Fruit fly (Drosophila melanogaster): Measurements from ENCODE around the gene Act5C.

DNA sequence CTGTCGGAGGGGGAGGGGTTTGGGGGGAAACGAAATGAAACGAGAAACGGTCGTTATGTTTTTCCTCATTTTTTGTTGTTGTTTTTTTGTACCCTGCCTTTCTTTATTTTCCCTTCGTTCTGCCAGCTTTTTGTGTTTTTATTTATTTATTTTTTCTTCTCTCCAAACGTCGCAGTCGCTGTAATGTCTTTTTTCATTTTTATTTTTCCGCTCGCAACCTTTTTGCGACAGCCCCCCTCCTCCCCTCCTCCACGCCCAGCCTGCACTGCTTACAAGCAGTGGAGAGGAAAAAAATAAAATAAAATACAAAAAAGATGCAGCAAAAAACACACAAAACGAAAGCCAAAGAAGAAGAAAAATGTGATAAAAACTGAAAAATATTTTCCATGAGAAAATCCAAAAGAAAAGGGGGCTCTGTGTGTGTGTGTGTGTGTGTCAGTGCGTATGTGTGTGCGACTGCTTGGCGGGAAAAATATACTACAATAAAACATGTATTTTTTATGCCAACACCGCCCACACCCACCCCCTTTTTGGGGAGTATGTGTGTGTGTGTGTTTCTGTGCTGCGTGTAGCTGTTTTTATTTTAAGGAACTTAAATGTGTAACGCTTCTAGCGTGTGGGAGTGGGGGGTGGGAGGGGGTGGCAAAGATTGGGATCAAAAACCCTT lies 34.5 kb downstream of the Act5C start:
- TF ChIP-seq zfh2 (GFP tag; optimal IDR thresholded peaks at IDR 0.05) = no peak
- TF ChIP-seq gce (GFP tag; IDR thresholded peaks at IDR 0.05) = no peak
- no peak for TF ChIP-seq D19A (tag; optimal IDR thresholded peaks at IDR 0.05)
- TF ChIP-seq CG3838 (GFP tag; optimal IDR thresholded peaks at IDR 0.05) = no peak
- TF ChIP-seq Sox102F (GFP tag; optimal IDR thresholded peaks at IDR 0.05) = no peak
- no peak for TF ChIP-seq CG2889 (GFP tag; IDR thresholded peaks at IDR 0.05)

Data from whole organism, embryonic.